Worm (Caenorhabditis elegans) whole organism, L4/young adult: ENCODE data around the gene F09B9.5.

Source experiments
- W03F9.2 ChIP-seq: fragments of 150-350 bp; optimal IDR thresholded peaks from 2 replicates; lab custom pipeline; 2014; ENCODE audit warnings: missing biosample characterization, missing genetic modification characterization
- dao-5 ChIP-seq: sonication (generic microtip); optimal IDR thresholded peaks from 2 replicates; lab custom pipeline; 2016; ENCODE audit warnings: missing genotype, missing genetic modification characterization, moderate library complexity, missing compliant biosample characterization
- him-1 ChIP-seq: sonication (generic microtip); optimal IDR thresholded peaks from 2 replicates; lab custom pipeline; 2016; ENCODE audit warnings: missing genotype, missing genetic modification reagents, missing genetic modification characterization, missing compliant biosample characterization

The F09B9.5 gene

DNA sequence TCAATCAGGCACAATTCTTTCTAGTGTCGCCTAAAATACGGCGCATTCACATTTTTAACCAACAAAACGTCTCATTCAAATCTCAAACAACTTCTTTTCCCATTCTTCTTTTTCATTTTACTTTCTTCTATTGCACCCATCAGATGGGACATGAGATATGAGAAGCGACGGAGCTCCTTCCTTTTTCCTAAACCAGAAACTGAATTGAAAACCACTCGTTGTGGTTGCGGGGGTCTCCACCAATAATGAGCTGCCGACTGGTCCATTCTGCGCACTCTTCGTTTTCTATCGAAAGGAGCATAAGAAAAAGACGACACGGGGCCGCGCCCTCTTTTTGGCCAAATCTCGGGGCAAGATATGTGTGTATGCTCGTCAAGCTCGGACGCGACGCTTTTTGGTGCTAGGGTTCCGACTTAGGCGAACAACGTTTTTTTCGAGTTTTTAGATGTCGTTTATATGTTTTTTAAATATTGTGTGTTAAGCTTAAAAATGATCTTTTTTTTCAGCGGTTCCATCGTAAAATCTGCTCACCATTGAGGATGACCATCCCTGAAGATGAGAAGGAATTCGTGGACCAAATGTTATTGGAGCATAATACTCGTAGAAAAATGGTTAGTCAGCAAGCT lies at the start of gene F09B9.5:
TSS of gene F09B9.5 (plus strand) at position 501 of the 626 bp plus-strand sequence.
- TF ChIP-seq dao-5 (tag; lab: Kevin White, UChicago) (no peak), W03F9.2 (tag; lab: Kevin White, UChicago) (no peak), him-1 (tag; lab: Kevin White, UChicago) (peak; percentile 10)

DNA sequence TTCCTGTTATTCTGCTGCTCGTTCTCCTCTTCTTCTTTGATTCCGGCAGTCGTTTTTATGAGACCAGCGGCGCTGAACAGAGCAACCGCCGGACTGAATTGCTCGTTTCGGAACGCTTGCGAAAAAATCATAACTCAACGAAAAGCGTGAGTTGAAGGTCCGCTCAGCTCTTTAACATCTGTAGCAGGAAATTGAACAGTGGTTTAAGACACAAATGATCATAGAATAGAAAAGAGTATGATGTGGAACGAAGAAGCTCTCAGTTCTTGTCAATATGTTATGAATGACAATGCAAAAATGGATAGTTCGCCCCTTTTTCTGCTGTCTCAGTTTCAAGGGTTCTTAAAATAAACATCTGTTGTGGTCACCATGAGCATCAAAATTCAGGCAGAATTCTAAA lies 40.9 kb upstream of the F09B9.5 start:
- TF ChIP-seq dao-5 (tag; lab: Kevin White, UChicago) (no peak), W03F9.2 (tag; lab: Kevin White, UChicago) (no peak), him-1 (tag; lab: Kevin White, UChicago) (no peak)

DNA sequence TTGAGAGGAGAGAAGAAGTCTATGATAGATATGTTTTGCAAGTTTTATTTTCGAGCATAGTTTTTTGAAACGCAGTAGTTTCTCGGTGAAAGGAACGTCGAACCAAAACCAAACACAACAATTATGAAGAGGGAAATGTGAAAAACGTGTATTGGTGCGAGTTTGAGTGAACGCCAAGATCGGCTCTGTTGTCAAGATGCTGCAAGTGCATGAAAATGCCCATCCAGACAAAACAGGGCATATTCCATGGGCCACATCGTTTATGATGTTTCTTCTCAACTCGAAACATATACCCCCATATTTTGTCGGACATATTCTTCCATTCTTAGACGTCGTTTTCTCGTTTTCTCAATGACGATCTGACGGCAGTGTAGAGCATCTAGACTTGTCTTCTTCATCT lies 31.6 kb upstream of the F09B9.5 start:
- TF ChIP-seq W03F9.2 (tag; lab: Kevin White, UChicago): no peak
- no peak for TF ChIP-seq him-1 (tag; lab: Kevin White, UChicago)
- TF ChIP-seq dao-5 (tag; lab: Kevin White, UChicago): no peak

DNA sequence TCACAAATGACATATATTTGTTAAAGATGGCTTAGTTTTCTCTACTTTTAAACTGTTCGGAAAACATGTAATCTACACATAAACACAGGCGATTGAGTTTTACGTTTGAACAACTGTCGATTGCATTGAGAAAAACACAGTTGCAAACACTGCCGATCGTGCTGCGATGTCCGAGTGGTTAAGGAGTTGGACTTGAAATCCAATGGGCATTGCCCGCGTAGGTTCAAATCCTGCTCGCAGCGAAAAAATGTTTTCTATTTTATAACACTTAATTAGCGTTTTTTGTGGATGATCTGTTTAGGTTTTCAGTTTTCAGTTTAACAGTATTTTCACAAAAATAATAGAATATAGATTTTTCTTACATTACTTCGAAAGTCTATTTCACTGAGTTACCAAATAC lies 30.3 kb upstream of the F09B9.5 start:
- TF ChIP-seq him-1 (tag; lab: Kevin White, UChicago): no peak
- TF ChIP-seq dao-5 (tag; lab: Kevin White, UChicago): no peak
- no peak for TF ChIP-seq W03F9.2 (tag; lab: Kevin White, UChicago)

- TF ChIP-seq dao-5 (tag; lab: Kevin White, UChicago) (no peak), him-1 (tag; lab: Kevin White, UChicago) (no peak), W03F9.2 (tag; lab: Kevin White, UChicago) (no peak)
These were observed 24.5 kb upstream of the F09B9.5 start for ce11 chrX:10130159-10130558.

DNA sequence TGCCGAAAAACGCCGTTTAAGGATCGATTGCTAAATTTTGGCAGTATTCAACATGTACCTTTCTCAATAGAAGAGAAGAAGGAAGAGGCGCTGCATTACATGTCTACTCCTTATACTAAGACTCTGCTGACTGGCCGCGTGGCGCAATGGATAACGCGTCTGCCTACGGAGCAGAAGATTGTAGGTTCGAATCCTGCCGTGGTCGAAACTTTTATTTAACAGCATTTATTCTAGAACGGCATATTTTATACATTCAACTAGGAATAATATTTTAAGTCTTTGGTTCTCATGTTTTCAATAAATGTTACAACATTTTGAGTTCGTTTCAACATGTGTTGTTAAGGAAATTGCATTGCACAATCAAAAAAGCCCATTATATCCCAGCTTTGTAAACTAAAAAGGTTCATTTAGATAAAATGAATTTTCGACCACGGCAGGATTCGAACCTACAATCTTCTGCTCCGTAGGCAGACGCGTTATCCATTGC lies 22.0 kb upstream of the F09B9.5 start:
- TF ChIP-seq him-1 (tag; lab: Kevin White, UChicago): peak; percentile 47

DNA sequence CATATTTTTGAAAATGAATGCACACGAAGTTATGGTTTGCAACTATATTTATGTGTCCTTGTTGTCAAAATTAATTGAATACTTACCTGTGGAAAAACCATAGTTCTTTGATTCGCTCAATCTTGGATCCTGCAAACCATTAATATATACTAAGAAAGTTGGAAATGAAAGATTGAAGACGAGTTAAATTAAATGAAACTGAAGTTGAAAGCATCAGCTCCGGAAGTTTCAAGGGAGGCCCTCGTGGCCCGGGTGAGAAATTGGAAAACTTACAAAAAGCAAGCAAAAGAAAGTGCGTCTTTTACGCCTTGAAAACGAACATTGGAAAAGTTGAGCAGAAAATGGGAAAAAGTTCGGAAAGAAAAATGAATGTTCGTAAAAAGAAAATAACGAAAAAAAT lies 21.5 kb upstream of the F09B9.5 start, which contains the start of gene unc-58:
TSS of gene unc-58 (minus strand) at position 101 of the 400 bp plus-strand sequence.
- TF ChIP-seq dao-5 (tag; lab: Kevin White, UChicago) (no peak), W03F9.2 (tag; lab: Kevin White, UChicago) (no peak)

- no peak for TF ChIP-seq W03F9.2 (tag; lab: Kevin White, UChicago)
- no peak for TF ChIP-seq him-1 (tag; lab: Kevin White, UChicago)
- TF ChIP-seq dao-5 (tag; lab: Kevin White, UChicago): no peak
These were observed 16.1 kb upstream of the F09B9.5 start, which contains the start of gene moc-1 for ce11 chrX:10138494-10138893. Gene moc-1 (minus strand): TSS chrX:10138620.

ce11 chrX:10141264-10141663 lies 13.4 kb upstream of the F09B9.5 start:
- TF ChIP-seq W03F9.2 (tag; lab: Kevin White, UChicago) (no peak), him-1 (tag; lab: Kevin White, UChicago) (no peak), dao-5 (tag; lab: Kevin White, UChicago) (no peak)

- no peak for TF ChIP-seq W03F9.2 (tag; lab: Kevin White, UChicago)
- no peak for TF ChIP-seq him-1 (tag; lab: Kevin White, UChicago)
- no peak for TF ChIP-seq dao-5 (tag; lab: Kevin White, UChicago)
These were observed 12.6 kb upstream of the F09B9.5 start, which contains the start of gene oac-14 for ce11 chrX:10141963-10142431. Gene oac-14 (minus strand): TSS chrX:10142013.

ce11 chrX:10145011-10145410 lies 9.6 kb upstream of the F09B9.5 start:
- TF ChIP-seq him-1 (tag; lab: Kevin White, UChicago) (peak; percentile 87), dao-5 (tag; lab: Kevin White, UChicago) (peak; percentile 72), W03F9.2 (tag; lab: Kevin White, UChicago) (peak; percentile 32)

ce11 chrX:10146592-10146991 lies 8.0 kb upstream of the F09B9.5 start, which contains the start of gene unc-115:
Gene unc-115 (plus strand): TSS chrX:10146892.
- TF ChIP-seq dao-5 (tag; lab: Kevin White, UChicago) (no peak), him-1 (tag; lab: Kevin White, UChicago) (peak; percentile 88), W03F9.2 (tag; lab: Kevin White, UChicago) (peak; percentile 55)

DNA sequence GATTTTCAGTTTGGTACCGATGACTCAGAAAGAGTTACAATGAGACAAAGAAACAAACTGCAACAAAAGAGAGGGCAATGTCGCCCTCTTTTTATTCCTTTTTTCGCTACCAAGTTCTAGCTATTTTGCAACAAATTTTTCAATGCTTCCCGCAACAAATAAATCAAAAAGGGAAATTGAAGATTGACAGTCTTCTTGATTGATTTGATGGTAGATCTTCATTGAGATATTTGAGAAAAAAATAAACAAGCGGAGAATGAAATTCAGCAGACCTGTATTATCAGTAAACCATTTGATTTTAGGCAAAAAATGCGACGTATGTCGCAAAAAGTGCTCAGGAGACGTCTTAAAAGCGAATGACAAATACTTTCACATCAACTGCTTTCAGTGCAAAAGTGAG lies 7.4 kb upstream of the F09B9.5 start:
- TF ChIP-seq dao-5 (tag; lab: Kevin White, UChicago): no peak
- no peak for TF ChIP-seq W03F9.2 (tag; lab: Kevin White, UChicago)
- no peak for TF ChIP-seq him-1 (tag; lab: Kevin White, UChicago)
